Fruit fly (Drosophila melanogaster) whole organism, embryonic: ENCODE measurements around the gene CG14797.

Experiments
- Bteb2 ChIP-seq: fragments of 200-800 bp; sonication (Bioruptor generic); optimal IDR thresholded peaks from 2 replicates; lab custom pipeline; 2016; ENCODE audit warnings: missing biosample characterization, missing genetic modification characterization
- CG10267 ChIP-seq: fragments of 200-800 bp; sonication (Bioruptor generic); optimal IDR thresholded peaks from 2 replicates; lab custom pipeline; 2018; ENCODE audit warnings: missing biosample characterization, mild to moderate bottlenecking, missing genetic modification characterization, moderate library complexity
- CG10366 ChIP-seq: fragments of 200-800 bp; sonication (Bioruptor generic); IDR thresholded peaks from 2 replicates; pipeline ENCODE4 v1.3.6; 2022; ENCODE audit warnings: missing biosample characterization, missing genetic modification characterization
- CG11504 ChIP-seq: fragments of 200-800 bp; sonication (Bioruptor generic); optimal IDR thresholded peaks from 3 replicates; lab custom pipeline; 2019; ENCODE audit warnings: missing biosample characterization, mild to moderate bottlenecking, missing genetic modification characterization, moderate library complexity
- CG12659 ChIP-seq: fragments of 200-800 bp; sonication (Bioruptor generic); optimal IDR thresholded peaks from 3 replicates; lab custom pipeline; 2017; ENCODE audit warnings: mild to moderate bottlenecking, missing biosample characterization, missing genetic modification reagents, missing genetic modification characterization
- CG13287 ChIP-seq: fragments of 200-800 bp; sonication (Bioruptor generic); IDR thresholded peaks from 2 replicates; pipeline ENCODE4 v1.3.6; 2022; ENCODE audit warnings: missing biosample characterization, missing genetic modification characterization; ENCODE audit not compliant: partially characterized antibody
- CG14667 ChIP-seq: fragments of 200-800 bp; sonication (Bioruptor generic); IDR thresholded peaks from 2 replicates; pipeline ENCODE4 v1.3.6; 2022; ENCODE audit warnings: missing biosample characterization, missing genetic modification characterization
- CG14710 ChIP-seq: fragments of 200-800 bp; sonication (Bioruptor generic); optimal IDR thresholded peaks from 3 replicates; lab custom pipeline; 2019; ENCODE audit warnings: missing biosample characterization, mild to moderate bottlenecking, missing genetic modification characterization, moderate library complexity
- CG15011 ChIP-seq: fragments of 200-800 bp; sonication (Bioruptor generic); optimal IDR thresholded peaks from 3 replicates; lab custom pipeline; 2018; ENCODE audit warnings: missing biosample characterization, mild to moderate bottlenecking, missing genetic modification characterization
- CG1603 ChIP-seq: fragments of 200-800 bp; sonication (Bioruptor generic); optimal IDR thresholded peaks from 2 replicates; lab custom pipeline; 2019; ENCODE audit warnings: missing biosample characterization, mild to moderate bottlenecking, missing genetic modification characterization, moderate library complexity
- CG30020 ChIP-seq: fragments of 200-800 bp; optimal IDR thresholded peaks from 2 replicates; lab custom pipeline; 2019; ENCODE audit warnings: missing biosample characterization, mild to moderate bottlenecking, missing genetic modification characterization, moderate library complexity
- CG31441 ChIP-seq: fragments of 200-800 bp; sonication (Bioruptor generic); IDR thresholded peaks from 2 replicates; pipeline ENCODE4 v1.3.6; 2022; ENCODE audit warnings: missing biosample characterization, missing genetic modification characterization
- CG32772 ChIP-seq: fragments of 200-800 bp; sonication (Bioruptor generic); IDR thresholded peaks from 2 replicates; pipeline ENCODE4 v1.3.6; 2022; ENCODE audit warnings: missing biosample characterization, missing genetic modification characterization
- CG34376 ChIP-seq: fragments of 200-800 bp; sonication (Bioruptor generic); optimal IDR thresholded peaks from 2 replicates; lab custom pipeline; 2018; ENCODE audit warnings: missing biosample characterization, mild to moderate bottlenecking, missing genetic modification characterization
- CG42726 ChIP-seq: fragments of 200-800 bp; sonication (Bioruptor generic); IDR thresholded peaks from 2 replicates; pipeline ENCODE4 v1.3.6; 2022; ENCODE audit warnings: missing biosample characterization, missing genetic modification characterization; ENCODE audit not compliant: partially characterized antibody
- CG43689 ChIP-seq: fragments of 200-800 bp; sonication (Bioruptor generic); IDR thresholded peaks from 2 replicates; pipeline ENCODE4 v1.3.6; 2022; ENCODE audit warnings: missing biosample characterization, missing genetic modification characterization
- CG4424 ChIP-seq: fragments of 200-800 bp; sonication (Bioruptor generic); optimal IDR thresholded peaks from 3 replicates; lab custom pipeline; 2016; ENCODE audit warnings: missing biosample characterization, missing genetic modification characterization
- CG7745 ChIP-seq: fragments of 200-800 bp; sonication (Bioruptor generic); optimal IDR thresholded peaks from 2 replicates; lab custom pipeline; 2018; ENCODE audit warnings: missing biosample characterization, mild to moderate bottlenecking, missing genetic modification characterization, moderate library complexity
- CG8359 ChIP-seq: fragments of 200-800 bp; sonication (Bioruptor generic); optimal IDR thresholded peaks from 2 replicates; lab custom pipeline; 2017; ENCODE audit warnings: missing biosample characterization, mild to moderate bottlenecking, missing genetic modification characterization, borderline replicate concordance
- CG8478 ChIP-seq: fragments of >200 bp; optimal IDR thresholded peaks from 2 replicates; lab custom pipeline; 2018
- CG8924 ChIP-seq: fragments of 200-800 bp; optimal IDR thresholded peaks from 3 replicates; lab custom pipeline; 2019; ENCODE audit warnings: missing biosample characterization, mild to moderate bottlenecking, missing genetic modification characterization, moderate library complexity
- CG9215 ChIP-seq: fragments of 200-800 bp; sonication (Bioruptor generic); IDR thresholded peaks from 2 replicates; pipeline ENCODE4 v1.3.6; 2022; ENCODE audit warnings: missing biosample characterization, missing genetic modification characterization
- Dek ChIP-seq: fragments of 200-800 bp; sonication (Bioruptor generic); optimal IDR thresholded peaks from 3 replicates; lab custom pipeline; 2019; ENCODE audit warnings: missing biosample characterization, mild to moderate bottlenecking, missing genetic modification characterization, moderate library complexity
- E2f1 ChIP-seq: fragments of 200-800 bp; sonication (Bioruptor generic); IDR thresholded peaks from 2 replicates; pipeline ENCODE4 v1.3.6; 2022; ENCODE audit warnings: missing biosample characterization, missing genetic modification characterization
- Ets65A ChIP-seq: fragments of 200-800 bp; sonication (Bioruptor generic); peaks from one replicate; lab custom pipeline; 2016; ENCODE audit warnings: missing biosample characterization, missing genetic modification characterization
- Ets97D ChIP-seq: fragments of 200-800 bp; sonication (Bioruptor generic); optimal IDR thresholded peaks from 3 replicates; lab custom pipeline; 2016; ENCODE audit warnings: missing biosample characterization, missing genetic modification characterization
- Hey ChIP-seq: fragments of 200-800 bp; sonication (Bioruptor generic); optimal IDR thresholded peaks from 3 replicates; lab custom pipeline; 2018; ENCODE audit warnings: missing biosample characterization, mild to moderate bottlenecking, missing genetic modification characterization
- Hmx ChIP-seq: fragments of 200-800 bp; sonication (Bioruptor generic); optimal IDR thresholded peaks from 2 replicates; lab custom pipeline; 2016; ENCODE audit warnings: missing biosample characterization, missing genetic modification characterization
- MBD-R2 ChIP-seq: fragments of 200-800 bp; sonication (Bioruptor generic); IDR thresholded peaks from 2 replicates; pipeline ENCODE4 v1.3.6; 2022; ENCODE audit warnings: missing biosample characterization, missing genetic modification characterization
- Nf-YA ChIP-seq: fragments of 200-800 bp; sonication (Bioruptor generic); IDR thresholded peaks from 2 replicates; pipeline ENCODE4 v1.3.6; 2022; ENCODE audit warnings: missing biosample characterization, missing genetic modification characterization
- Opbp ChIP-seq: fragments of 200-800 bp; sonication (Bioruptor generic); IDR thresholded peaks from 3 replicates; pipeline ENCODE4 v1.3.6; 2022; ENCODE audit warnings: missing biosample characterization, missing genetic modification characterization; ENCODE audit not compliant: partially characterized antibody
- Poxn ChIP-seq: fragments of 200-800 bp; sonication (Bioruptor generic); IDR thresholded peaks from 2 replicates; pipeline ENCODE4 v1.3.6; 2022; ENCODE audit warnings: missing biosample characterization, missing genetic modification characterization
- Ravus ChIP-seq: fragments of 200-800 bp; sonication (Bioruptor generic); IDR thresholded peaks from 2 replicates; pipeline ENCODE4 v1.3.6; 2022; ENCODE audit warnings: missing biosample characterization, missing genetic modification characterization
- Scr ChIP-seq: fragments of 200-800 bp; sonication (Bioruptor generic); IDR thresholded peaks from 2 replicates; pipeline ENCODE4 v1.3.6; 2022; ENCODE audit warnings: missing biosample characterization, missing genetic modification characterization; ENCODE audit not compliant: partially characterized antibody
- Sry-β ChIP-seq: fragments of 200-800 bp; sonication (Bioruptor generic); optimal IDR thresholded peaks from 2 replicates; lab custom pipeline; 2018; ENCODE audit warnings: missing biosample characterization, mild to moderate bottlenecking, missing genetic modification characterization, moderate library complexity
- amos ChIP-seq: fragments of 200-800 bp; sonication (Bioruptor generic); IDR thresholded peaks from 2 replicates; pipeline ENCODE4 v1.3.6; 2022; ENCODE audit warnings: missing biosample characterization, missing genetic modification characterization; ENCODE audit not compliant: partially characterized antibody
- aop ChIP-seq: fragments of 200-800 bp; sonication (Bioruptor generic); IDR thresholded peaks from 2 replicates; pipeline ENCODE4 v1.3.6; 2022; ENCODE audit warnings: missing biosample characterization, missing genetic modification characterization
- chm ChIP-seq: fragments of 200-800 bp; sonication (Bioruptor generic); IDR thresholded peaks from 2 replicates; pipeline ENCODE4 v1.3.6; 2022; ENCODE audit warnings: missing biosample characterization, missing genetic modification characterization
- ci ChIP-seq: fragments of 200-800 bp; sonication (Bioruptor generic); IDR thresholded peaks from 3 replicates; pipeline ENCODE4 v1.3.6; 2022; ENCODE audit warnings: missing biosample characterization, missing genetic modification characterization
- dimm ChIP-seq: fragments of 200-800 bp; sonication (Bioruptor generic); IDR thresholded peaks from 2 replicates; pipeline ENCODE4 v1.3.6; 2022; ENCODE audit warnings: missing biosample characterization, missing genetic modification characterization
- fru ChIP-seq: fragments of >200 bp; optimal IDR thresholded peaks from 2 replicates; lab custom pipeline; 2017
- her ChIP-seq: fragments of 200-800 bp; sonication (Bioruptor generic); optimal IDR thresholded peaks from 2 replicates; lab custom pipeline; 2016; ENCODE audit warnings: missing biosample characterization, missing genetic modification characterization
- ind ChIP-seq: fragments of 200-800 bp; sonication (Bioruptor generic); optimal IDR thresholded peaks from 3 replicates; lab custom pipeline; 2016; ENCODE audit warnings: missing biosample characterization, missing genetic modification characterization
- kay ChIP-seq: fragments of 200-800 bp; sonication (Bioruptor generic); optimal IDR thresholded peaks from 2 replicates; lab custom pipeline; 2016; ENCODE audit warnings: missing biosample characterization, missing genetic modification characterization
- lbe ChIP-seq: fragments of 200-800 bp; sonication (Bioruptor generic); optimal IDR thresholded peaks from 2 replicates; lab custom pipeline; 2016; ENCODE audit warnings: missing biosample characterization, mild to moderate bottlenecking, missing genetic modification characterization
- nerfin-2 ChIP-seq: fragments of 200-800 bp; sonication (Bioruptor generic); IDR thresholded peaks from 2 replicates; pipeline ENCODE4 v1.3.6; 2022; ENCODE audit warnings: missing biosample characterization, missing genetic modification characterization; ENCODE audit not compliant: partially characterized antibody
- sens ChIP-seq: fragments of 200-800 bp; sonication (Bioruptor generic); peaks from one replicate; lab custom pipeline; 2016; ENCODE audit warnings: missing biosample characterization, missing genetic modification characterization
- sna ChIP-seq: fragments of 200-800 bp; sonication (Bioruptor generic); IDR thresholded peaks from 2 replicates; pipeline ENCODE4 v1.3.6; 2022; ENCODE audit warnings: missing biosample characterization, missing genetic modification characterization; ENCODE audit not compliant: partially characterized antibody
- sob ChIP-seq: fragments of 200-800 bp; sonication (Bioruptor generic); IDR thresholded peaks from 2 replicates; pipeline ENCODE4 v1.3.6; 2022; ENCODE audit warnings: missing biosample characterization, missing genetic modification characterization
- sqz ChIP-seq: fragments of 200-800 bp; sonication (Bioruptor generic); optimal IDR thresholded peaks from 3 replicates; lab custom pipeline; 2018; ENCODE audit warnings: missing biosample characterization, mild to moderate bottlenecking, missing genetic modification characterization
- tx ChIP-seq: fragments of 200-800 bp; sonication (Bioruptor generic); optimal IDR thresholded peaks from 2 replicates; lab custom pipeline; 2016; ENCODE audit warnings: missing biosample characterization, missing genetic modification characterization
- zen2 ChIP-seq: fragments of 200-800 bp; sonication (Bioruptor generic); IDR thresholded peaks from 3 replicates; pipeline ENCODE4 v1.3.6; 2022; ENCODE audit warnings: missing biosample characterization, missing genetic modification characterization; ENCODE audit not compliant: partially characterized antibody
- zfh2 ChIP-seq: fragments of 200-800 bp; sonication (Bioruptor generic); optimal IDR thresholded peaks from 2 replicates; lab custom pipeline; 2016; ENCODE audit warnings: missing biosample characterization, missing genetic modification characterization

Gene CG14797

dm6 chrX:1664836-1665235 lies 16.5 kb upstream of the CG14797 start, which contains the start of gene dor (continued):
- TF ChIP-seq zen2, result peak; percentile 72
- TF ChIP-seq Sry-β (GFP tag; lab: Kevin White, UChicago), result no peak
- peak; percentile 90 for TF ChIP-seq Opbp (GFP tag; lab: Robert Waterston, UW)
- peak; percentile 29 for TF ChIP-seq lbe (GFP tag; lab: Kevin White, UChicago)
- TF ChIP-seq Hmx (GFP tag; lab: Kevin White, UChicago), result no peak
- TF ChIP-seq fru (lab: Kevin White, UChicago), result no peak
- TF ChIP-seq sens, result peak; percentile 1
- peak; percentile 83 for TF ChIP-seq sna (GFP tag; lab: Robert Waterston, UW)
- TF ChIP-seq Bteb2 (GFP tag; lab: Kevin White, UChicago), result no peak
- no peak for TF ChIP-seq CG10366 (GFP tag; lab: Robert Waterston, UW)
- no peak for TF ChIP-seq Ets97D (GFP tag; lab: Kevin White, UChicago)
- no peak for TF ChIP-seq CG32772 (GFP tag; lab: Robert Waterston, UW)
- no peak for TF ChIP-seq sqz (GFP tag; lab: Kevin White, UChicago)
- TF ChIP-seq CG31441 (GFP tag; lab: Robert Waterston, UW), result no peak
- no peak for TF ChIP-seq CG14667
- TF ChIP-seq amos (GFP tag; lab: Robert Waterston, UW), result peak; percentile 82
- no peak for TF ChIP-seq Ets65A (GFP tag; lab: Kevin White, UChicago)
- no peak for TF ChIP-seq sob
- peak; percentile 5 for TF ChIP-seq CG14710
- TF ChIP-seq CG1603 (tag; lab: Kevin White, UChicago), result no peak
- TF ChIP-seq CG11504, result no peak
- TF ChIP-seq CG10267 (tag; lab: Kevin White, UChicago), result peak; percentile 3
- peak; percentile 74 for TF ChIP-seq MBD-R2 (GFP tag; lab: Robert Waterston, UW)
- TF ChIP-seq zfh2 (GFP tag; lab: Kevin White, UChicago), result no peak
- TF ChIP-seq chm (GFP tag; lab: Robert Waterston, UW), result no peak
- TF ChIP-seq CG43689, result no peak
- TF ChIP-seq E2f1 (GFP tag; lab: Robert Waterston, UW), result no peak
- no peak for TF ChIP-seq kay (GFP tag; lab: Kevin White, UChicago)
- no peak for TF ChIP-seq Dek (tag; lab: Kevin White, UChicago)
- peak; percentile 80 for TF ChIP-seq Scr (GFP tag; lab: Robert Waterston, UW)
- no peak for TF ChIP-seq tx (GFP tag; lab: Kevin White, UChicago)
- TF ChIP-seq Poxn, result no peak
- TF ChIP-seq aop, result no peak
- no peak for TF ChIP-seq ci (GFP tag; lab: Robert Waterston, UW)
- no peak for TF ChIP-seq her (GFP tag; lab: Kevin White, UChicago)
- TF ChIP-seq CG8924 (tag; lab: Kevin White, UChicago), result no peak
- no peak for TF ChIP-seq Nf-YA (GFP tag; lab: Robert Waterston, UW)
- no peak for TF ChIP-seq CG15011 (GFP tag; lab: Kevin White, UChicago)
- TF ChIP-seq CG8359 (GFP tag; lab: Kevin White, UChicago), result no peak
- TF ChIP-seq CG4424 (GFP tag; lab: Kevin White, UChicago), result no peak
- no peak for TF ChIP-seq CG12659 (GFP tag; lab: Kevin White, UChicago)
- TF ChIP-seq CG7745 (tag; lab: Kevin White, UChicago), result no peak
- no peak for TF ChIP-seq CG9215
- no peak for TF ChIP-seq CG34376 (GFP tag; lab: Kevin White, UChicago)
- no peak for TF ChIP-seq CG8478 (lab: Kevin White, UChicago)
- no peak for TF ChIP-seq Hey (tag; lab: Kevin White, UChicago)
- no peak for TF ChIP-seq CG30020 (tag; lab: Kevin White, UChicago)
- TF ChIP-seq CG13287, result peak; percentile 90
- TF ChIP-seq Ravus (GFP tag; lab: Robert Waterston, UW), result no peak
- TF ChIP-seq CG42726, result peak; percentile 72; the same call in 1 of the 2 replicates
- TF ChIP-seq ind (GFP tag; lab: Kevin White, UChicago), result no peak
- TF ChIP-seq dimm (GFP tag; lab: Robert Waterston, UW), result no peak
- TF ChIP-seq nerfin-2 (GFP tag; lab: Robert Waterston, UW), result peak; percentile 83
